Worm (Caenorhabditis elegans) whole organism, L4/young adult: ENCODE results near the gene smcl-1.

Experiments
- W03F9.2 ChIP-seq: fragments of 150-350 bp; optimal IDR thresholded peaks from 2 replicates; lab custom pipeline; 2014; ENCODE audit warnings: missing biosample characterization, missing genetic modification characterization
- dao-5 ChIP-seq: sonication (generic microtip); optimal IDR thresholded peaks from 2 replicates; lab custom pipeline; 2016; ENCODE audit warnings: missing genotype, missing genetic modification characterization, moderate library complexity, missing compliant biosample characterization
- him-1 ChIP-seq: sonication (generic microtip); optimal IDR thresholded peaks from 2 replicates; lab custom pipeline; 2016; ENCODE audit warnings: missing genotype, missing genetic modification reagents, missing genetic modification characterization, missing compliant biosample characterization

DNA sequence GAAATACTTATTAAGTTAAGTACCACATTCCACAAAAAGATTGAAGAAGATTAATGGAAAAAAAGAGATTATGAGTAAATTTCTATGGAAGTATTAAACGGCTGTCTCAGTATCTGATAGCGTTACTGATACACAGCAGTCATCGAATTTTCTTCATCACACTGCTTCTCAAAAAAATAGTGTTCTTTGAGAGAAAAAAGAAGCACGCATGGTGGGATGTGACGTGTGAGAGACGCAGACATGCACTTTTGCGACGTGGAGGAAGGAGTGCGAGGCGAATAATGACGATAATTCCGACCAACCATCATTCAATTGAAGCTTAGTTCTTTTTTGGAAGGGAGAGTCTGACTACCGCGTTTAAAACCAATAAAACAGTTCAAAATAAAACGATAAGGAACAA, 17.0 kb downstream of the smcl-1 start, which contains the start of gene C44C10.11:
- TF ChIP-seq dao-5 (tag; lab: Kevin White, UChicago) (no peak), him-1 (no peak), W03F9.2 (tag; lab: Kevin White, UChicago) (peak; percentile 16)
